Worm (Caenorhabditis elegans): ENCODE measurements around the gene luc-7L.

ce11 chrII:7666967-7667366 lies 40.3 kb downstream of the luc-7L start, which contains the start of gene lir-2:
- no peak for TF ChIP-seq ama-1 (optimal IDR thresholded peaks at IDR 0.05)
- TF ChIP-seq snpc-4 (tag; optimal IDR thresholded peaks at IDR 0.05), result no peak
- no peak for TF ChIP-seq nhr-28 (tag; optimal IDR thresholded peaks at IDR 0.05)
- no peak for TF ChIP-seq lin-15B (tag; optimal IDR thresholded peaks at IDR 0.05)
- no peak for TF ChIP-seq egl-27 (tag; optimal IDR thresholded peaks at IDR 0.05)
- no peak for TF ChIP-seq jun-1 (tag; optimal IDR thresholded peaks at IDR 0.05)
- no peak for TF ChIP-seq nhr-43 (tag; optimal IDR thresholded peaks at IDR 0.05; ENCODE audit: poor library complexity, severe bottlenecking)
- TF ChIP-seq pqm-1 (tag; optimal IDR thresholded peaks at IDR 0.05), result no peak

Measured in whole organism, L3 larva.